Worm (Caenorhabditis elegans): ENCODE results near the gene uvs-1.

The uvs-1 gene

ce11 chrV:7811758-7812157 lies 7.8 kb upstream of the uvs-1 start, which contains the start of gene ZK742.4:
Gene ZK742.4 (minus strand): TSS chrV:7811792.
- TF ChIP-seq madf-3 (GFP tag; IDR thresholded peaks at IDR 0.05) (no peak), him-1 (tag; optimal IDR thresholded peaks at IDR 0.05) (no peak), ceh-79 (tag; optimal IDR thresholded peaks at IDR 0.05) (no peak), nhr-120 (GFP tag; IDR thresholded peaks at IDR 0.05) (no peak), T26A5.8 (tag; optimal IDR thresholded peaks at IDR 0.05) (no peak), akir-1 (GFP tag; optimal IDR thresholded peaks at IDR 0.05) (no peak)

- no peak for TF ChIP-seq lin-26 (GFP tag; IDR thresholded peaks at IDR 0.05)
- TF ChIP-seq zfh-2 (GFP tag; conservative IDR thresholded peaks at IDR 0.05): no peak
- no peak for TF ChIP-seq nhr-90 (tag; optimal IDR thresholded peaks at IDR 0.05)
- no peak for TF ChIP-seq bed-1 (GFP tag; IDR thresholded peaks at IDR 0.05)
- TF ChIP-seq attf-6 (GFP tag; IDR thresholded peaks at IDR 0.05): no peak
- TF ChIP-seq tlf-1 (GFP tag; optimal IDR thresholded peaks at IDR 0.05): no peak
- no peak for TF ChIP-seq zim-3 (tag; optimal IDR thresholded peaks at IDR 0.05)
- TF ChIP-seq nfya-1 (tag; optimal IDR thresholded peaks at IDR 0.05; ENCODE audit: borderline replicate concordance, insufficient read depth): no peak
- TF ChIP-seq lin-40 (tag; optimal IDR thresholded peaks at IDR 0.05): no peak
- TF ChIP-seq D2030.7 (GFP tag; IDR thresholded peaks at IDR 0.05): no peak
- TF ChIP-seq athp-1 (tag; optimal IDR thresholded peaks at IDR 0.05): no peak
- TF ChIP-seq F49E8.2 (tag; optimal IDR thresholded peaks at IDR 0.05; ENCODE audit: insufficient read depth): no peak
- no peak for TF ChIP-seq hlh-26 (GFP tag; conservative IDR thresholded peaks at IDR 0.05)
- TF ChIP-seq Y79H2A.3 (GFP tag; conservative IDR thresholded peaks at IDR 0.05): no peak
- TF ChIP-seq atf-7 (tag; optimal IDR thresholded peaks at IDR 0.05): no peak
Measured at ce11 chrV:7810591-7810990, 6.6 kb upstream of the uvs-1 start.

- TF ChIP-seq nhr-80 (tag; optimal IDR thresholded peaks at IDR 0.05) (peak; percentile 63), lin-26 (GFP tag; IDR thresholded peaks at IDR 0.05) (0 out of 2 replicates have a peak, but pooled peaks have one; percentile 20), attf-5 (GFP tag; optimal IDR thresholded peaks at IDR 0.05) (peak; percentile 6), tbx-9 (tag; optimal IDR thresholded peaks at IDR 0.05; ENCODE audit: borderline replicate concordance) (no peak), ets-4 (GFP tag; optimal IDR thresholded peaks at IDR 0.05) (no peak), hmg-20 (GFP tag; IDR thresholded peaks at IDR 0.05) (no peak), Y56A3A.18 (GFP tag; IDR thresholded peaks at IDR 0.05) (no peak), tbp1 (GFP tag; optimal IDR thresholded peaks at IDR 0.05) (no peak), gei-17 (GFP tag; optimal IDR thresholded peaks at IDR 0.05) (no peak), athp-1 (tag; optimal IDR thresholded peaks at IDR 0.05) (no peak), ceh-27 (GFP tag; optimal IDR thresholded peaks at IDR 0.05) (no peak), cebp-1 (GFP tag; IDR thresholded peaks at IDR 0.05) (no peak), cebp-1 (tag; optimal IDR thresholded peaks at IDR 0.05) (peak; percentile 4), Y95B8A.8 (GFP tag; IDR thresholded peaks at IDR 0.05) (no peak), snpc-3.4 (tag; optimal IDR thresholded peaks at IDR 0.05) (no peak)
Measured at ce11 chrV:7809320-7810256, 5.6 kb upstream of the uvs-1 start, which contains the start of gene ZK742.3. Gene ZK742.3 (minus strand): TSS chrV:7809912.
